Fruit fly (Drosophila melanogaster) whole organism, embryonic: Measurements from ENCODE around the gene pps.

Experiments
- Adf1 ChIP-seq: fragments of 200-800 bp; sonication (Bioruptor generic); IDR thresholded peaks from 2 replicates; pipeline ENCODE4 v1.3.6; 2022; ENCODE audit warnings: missing biosample characterization, missing genetic modification characterization
- CG10274 ChIP-seq: fragments of 200-800 bp; sonication (Bioruptor generic); optimal IDR thresholded peaks from 3 replicates; lab custom pipeline; 2017; ENCODE audit warnings: missing biosample characterization, mild to moderate bottlenecking, missing genetic modification characterization
- CG10979 ChIP-seq: fragments of 200-800 bp; sonication (Bioruptor generic); optimal IDR thresholded peaks from 2 replicates; lab custom pipeline; 2018; ENCODE audit warnings: missing biosample characterization, mild to moderate bottlenecking, missing genetic modification characterization, moderate library complexity
- CG11456 ChIP-seq: fragments of 200-800 bp; sonication (Bioruptor generic); IDR thresholded peaks from 3 replicates; pipeline ENCODE4 v1.3.6; 2022; ENCODE audit warnings: missing biosample characterization, missing genetic modification characterization
- CG12391 ChIP-seq: fragments of 200-800 bp; sonication (Bioruptor generic); optimal IDR thresholded peaks from 3 replicates; lab custom pipeline; 2018; ENCODE audit warnings: missing biosample characterization, mild to moderate bottlenecking, missing genetic modification characterization, moderate library complexity
- CG12769 ChIP-seq: fragments of 200-800 bp; sonication (Bioruptor generic); optimal IDR thresholded peaks from 2 replicates; lab custom pipeline; 2019; ENCODE audit warnings: missing biosample characterization, mild to moderate bottlenecking, missing genetic modification characterization, moderate library complexity
- CG13424 ChIP-seq: fragments of 200-800 bp; sonication (Bioruptor generic); optimal IDR thresholded peaks from 2 replicates; lab custom pipeline; 2019; ENCODE audit warnings: missing biosample characterization, mild to moderate bottlenecking, missing genetic modification characterization, moderate library complexity
- CG13624 ChIP-seq: fragments of 200-800 bp; sonication (Bioruptor generic); optimal IDR thresholded peaks from 2 replicates; lab custom pipeline; 2016; ENCODE audit warnings: missing biosample characterization, missing genetic modification characterization
- CG15073 ChIP-seq: fragments of 200-800 bp; sonication (Bioruptor generic); optimal IDR thresholded peaks from 2 replicates; lab custom pipeline; 2016; ENCODE audit warnings: missing biosample characterization, missing genetic modification characterization
- CG15696 ChIP-seq: fragments of 200-800 bp; sonication (Bioruptor generic); optimal IDR thresholded peaks from 2 replicates; lab custom pipeline; 2019; ENCODE audit warnings: missing biosample characterization, mild to moderate bottlenecking, missing genetic modification characterization, moderate library complexity
- CG17328 ChIP-seq: fragments of 200-800 bp; sonication (Bioruptor generic); IDR thresholded peaks from 2 replicates; pipeline ENCODE4 v1.3.6; 2022; ENCODE audit warnings: missing biosample characterization, missing genetic modification characterization
- CG18764 ChIP-seq: fragments of 200-800 bp; sonication (Bioruptor generic); optimal IDR thresholded peaks from 3 replicates; lab custom pipeline; 2016; ENCODE audit warnings: missing biosample characterization, missing genetic modification characterization
- CG2116 ChIP-seq: fragments of 200-800 bp; sonication (Bioruptor generic); optimal IDR thresholded peaks from 3 replicates; lab custom pipeline; 2018; ENCODE audit warnings: missing biosample characterization, mild to moderate bottlenecking, missing genetic modification characterization
- CG2202 ChIP-seq: fragments of 200-800 bp; sonication (Bioruptor generic); optimal IDR thresholded peaks from 2 replicates; lab custom pipeline; 2018; ENCODE audit warnings: missing biosample characterization, mild to moderate bottlenecking, missing genetic modification characterization
- CG30020 ChIP-seq: fragments of 200-800 bp; optimal IDR thresholded peaks from 2 replicates; lab custom pipeline; 2019; ENCODE audit warnings: missing biosample characterization, mild to moderate bottlenecking, missing genetic modification characterization, moderate library complexity
- CG3163 ChIP-seq: fragments of 200-800 bp; sonication (Bioruptor generic); optimal IDR thresholded peaks from 3 replicates; lab custom pipeline; 2016; ENCODE audit warnings: missing biosample characterization, missing genetic modification characterization
- CG32532 ChIP-seq: fragments of 200-800 bp; sonication (Bioruptor generic); IDR thresholded peaks from 2 replicates; pipeline ENCODE4 v1.3.6; 2022; ENCODE audit warnings: missing biosample characterization, missing genetic modification characterization
- CG33213 ChIP-seq: fragments of 200-800 bp; sonication (Bioruptor generic); optimal IDR thresholded peaks from 3 replicates; lab custom pipeline; 2016; ENCODE audit warnings: missing biosample characterization, missing genetic modification characterization
- CG42726 ChIP-seq: fragments of 200-800 bp; sonication (Bioruptor generic); IDR thresholded peaks from 2 replicates; pipeline ENCODE4 v1.3.6; 2022; ENCODE audit warnings: missing biosample characterization, missing genetic modification characterization; ENCODE audit not compliant: partially characterized antibody
- CG7357 ChIP-seq: fragments of 200-800 bp; sonication (Bioruptor generic); IDR thresholded peaks from 3 replicates; pipeline ENCODE4 v1.3.6; 2022; ENCODE audit warnings: missing biosample characterization, missing genetic modification characterization
- CG7963 ChIP-seq: fragments of 200-800 bp; sonication (Bioruptor generic); IDR thresholded peaks from 3 replicates; pipeline ENCODE4 v1.3.6; 2022; ENCODE audit warnings: missing biosample characterization, missing genetic modification characterization; ENCODE audit not compliant: partially characterized antibody
- CG8478 ChIP-seq: fragments of >200 bp; optimal IDR thresholded peaks from 2 replicates; lab custom pipeline; 2018
- CG9727 ChIP-seq: fragments of 200-800 bp; sonication (Bioruptor generic); optimal IDR thresholded peaks from 3 replicates; lab custom pipeline; 2017; ENCODE audit warnings: missing biosample characterization, mild to moderate bottlenecking, missing genetic modification characterization
- Camta ChIP-seq: fragments of 200-800 bp; sonication (Bioruptor generic); optimal IDR thresholded peaks from 2 replicates; lab custom pipeline; 2016; ENCODE audit warnings: missing biosample characterization, missing genetic modification characterization
- CoRest ChIP-seq: fragments of 200-800 bp; sonication (Bioruptor generic); optimal IDR thresholded peaks from 3 replicates; lab custom pipeline; 2018; ENCODE audit warnings: missing biosample characterization, mild to moderate bottlenecking, missing genetic modification characterization, moderate library complexity
- Deaf1 ChIP-seq: fragments of 200-800 bp; optimal IDR thresholded peaks from 3 replicates; lab custom pipeline; 2019; ENCODE audit warnings: missing biosample characterization, mild to moderate bottlenecking, missing genetic modification characterization, moderate library complexity
- Dip2 ChIP-seq: fragments of 200-800 bp; sonication (Bioruptor generic); IDR thresholded peaks from 2 replicates; pipeline ENCODE4 v1.3.6; 2022; ENCODE audit warnings: missing biosample characterization, missing genetic modification characterization
- Dip3 ChIP-seq: fragments of 200-800 bp; sonication (Bioruptor generic); optimal IDR thresholded peaks from 3 replicates; lab custom pipeline; 2016; ENCODE audit warnings: missing biosample characterization, missing genetic modification characterization
- E2f2 ChIP-seq: fragments of 200-800 bp; sonication (Bioruptor generic); IDR thresholded peaks from 2 replicates; pipeline ENCODE4 v1.3.6; 2022; ENCODE audit warnings: missing biosample characterization, missing genetic modification characterization
- HLH3B ChIP-seq: fragments of 200-800 bp; sonication (Bioruptor generic); IDR thresholded peaks from 2 replicates; pipeline ENCODE4 v1.3.6; 2022; ENCODE audit warnings: missing biosample characterization, missing genetic modification characterization
- HLH4C ChIP-seq: fragments of 200-800 bp; sonication (Bioruptor generic); IDR thresholded peaks from 3 replicates; pipeline ENCODE4 v1.3.6; 2022; ENCODE audit warnings: missing biosample characterization, missing genetic modification characterization; ENCODE audit not compliant: partially characterized antibody
- Hmr ChIP-seq: fragments of 200-800 bp; sonication (Bioruptor generic); optimal IDR thresholded peaks from 3 replicates; lab custom pipeline; 2017; ENCODE audit warnings: mild to moderate bottlenecking, missing biosample characterization, missing genetic modification reagents, missing genetic modification characterization
- Hr78 ChIP-seq, 2 experiments: fragments of 200-800 bp in 1 of 2; fragments of >200 bp in 1 of 2; sonication (Bioruptor generic) in 1 of 2; optimal IDR thresholded peaks; 2 replicates each; lab custom pipeline; 2017 to 2019; ENCODE audit warnings: missing biosample characterization in 2 of 2, missing genetic modification characterization in 2 of 2, mild to moderate bottlenecking in 1 of 2, moderate library complexity in 1 of 2
- NFAT ChIP-seq: fragments of 200-800 bp; sonication (Bioruptor generic); IDR thresholded peaks from 2 replicates; pipeline ENCODE4 v1.3.6; 2022; ENCODE audit warnings: missing biosample characterization, missing genetic modification characterization
- Trl ChIP-seq, 3 experiments: fragments of >200 bp in 2 of 3; fragments of 200-800 bp in 1 of 3; sonication (Bioruptor generic) in 1 of 3; optimal IDR thresholded peaks; 2 replicates in 1 of 3; 3 replicates in 2 of 3; lab custom pipeline; 2016 to 2017; ENCODE audit warnings: missing biosample characterization in 1 of 3, missing genetic modification characterization in 1 of 3
- Xrp1 ChIP-seq: fragments of 200-800 bp; sonication (Bioruptor generic); IDR thresholded peaks from 2 replicates; pipeline ENCODE4 v1.3.6; 2022; ENCODE audit warnings: missing biosample characterization, missing genetic modification characterization
- YL-1 ChIP-seq: fragments of 200-800 bp; sonication (Bioruptor generic); optimal IDR thresholded peaks from 3 replicates; lab custom pipeline; 2017; ENCODE audit warnings: missing biosample characterization, mild to moderate bottlenecking, missing genetic modification characterization
- bcd ChIP-seq: fragments of 200-800 bp; sonication (Bioruptor generic); optimal IDR thresholded peaks from 2 replicates; lab custom pipeline; 2017; ENCODE audit warnings: missing biosample characterization, mild to moderate bottlenecking, missing genetic modification characterization
- corto ChIP-seq: fragments of 200-800 bp; sonication (Bioruptor generic); optimal IDR thresholded peaks from 2 replicates; lab custom pipeline; 2016; ENCODE audit warnings: missing biosample characterization, mild to moderate bottlenecking, missing genetic modification characterization, moderate library complexity
- crp ChIP-seq, 2 experiments: fragments of 200-800 bp; sonication (Bioruptor generic); optimal IDR thresholded peaks; 2 replicates in 1 of 2; 3 replicates in 1 of 2; lab custom pipeline; 2017; ENCODE audit warnings: missing biosample characterization in 2 of 2, missing genetic modification characterization in 2 of 2, mild to moderate bottlenecking in 1 of 2, moderate library complexity in 1 of 2
- eve ChIP-seq, 2 experiments: fragments of >200 bp; optimal IDR thresholded peaks; 2 replicates each; lab custom pipeline; 2017; ENCODE audit warnings: missing biosample characterization in 2 of 2, missing genetic modification characterization in 2 of 2
- gro ChIP-seq: fragments of 200-800 bp; sonication (Bioruptor generic); optimal IDR thresholded peaks from 2 replicates; lab custom pipeline; 2016; ENCODE audit warnings: missing biosample characterization, missing genetic modification characterization
- gsb ChIP-seq: fragments of 200-800 bp; sonication (Bioruptor generic); IDR thresholded peaks from 2 replicates; pipeline ENCODE4 v1.3.6; 2022; ENCODE audit warnings: missing biosample characterization, missing genetic modification characterization
- hkb ChIP-seq, 2 experiments: fragments of 200-800 bp in 1 of 2; fragments of >200 bp in 1 of 2; sonication (Bioruptor generic) in 1 of 2; IDR thresholded peaks in 1 of 2; optimal IDR thresholded peaks in 1 of 2; 2 replicates each; pipeline versions ENCODE4 v1.3.6 to Lab custom; 2017 to 2022; ENCODE audit warnings: missing biosample characterization in 1 of 2, missing genetic modification characterization in 1 of 2
- lbe ChIP-seq: fragments of 200-800 bp; sonication (Bioruptor generic); optimal IDR thresholded peaks from 2 replicates; lab custom pipeline; 2016; ENCODE audit warnings: missing biosample characterization, mild to moderate bottlenecking, missing genetic modification characterization
- mam ChIP-seq: fragments of 200-800 bp; sonication (Bioruptor generic); optimal IDR thresholded peaks from 3 replicates; lab custom pipeline; 2016; ENCODE audit warnings: missing biosample characterization, missing genetic modification characterization
- peb ChIP-seq: fragments of 200-800 bp; sonication (Bioruptor generic); IDR thresholded peaks from 2 replicates; pipeline ENCODE4 v1.3.6; 2022; ENCODE audit warnings: missing biosample characterization, missing genetic modification characterization
- repo ChIP-seq: fragments of 200-800 bp; sonication (Bioruptor generic); optimal IDR thresholded peaks from 2 replicates; lab custom pipeline; 2016; ENCODE audit warnings: missing biosample characterization, missing genetic modification characterization
- slp2 ChIP-seq: fragments of 200-800 bp; sonication (Bioruptor generic); optimal IDR thresholded peaks from 2 replicates; lab custom pipeline; 2016; ENCODE audit warnings: missing biosample characterization, missing genetic modification characterization
- twi ChIP-seq: fragments of 200-800 bp; optimal IDR thresholded peaks from 2 replicates; lab custom pipeline; 2019; ENCODE audit warnings: missing biosample characterization, mild to moderate bottlenecking, missing genetic modification characterization, moderate library complexity

The pps gene

DNA sequence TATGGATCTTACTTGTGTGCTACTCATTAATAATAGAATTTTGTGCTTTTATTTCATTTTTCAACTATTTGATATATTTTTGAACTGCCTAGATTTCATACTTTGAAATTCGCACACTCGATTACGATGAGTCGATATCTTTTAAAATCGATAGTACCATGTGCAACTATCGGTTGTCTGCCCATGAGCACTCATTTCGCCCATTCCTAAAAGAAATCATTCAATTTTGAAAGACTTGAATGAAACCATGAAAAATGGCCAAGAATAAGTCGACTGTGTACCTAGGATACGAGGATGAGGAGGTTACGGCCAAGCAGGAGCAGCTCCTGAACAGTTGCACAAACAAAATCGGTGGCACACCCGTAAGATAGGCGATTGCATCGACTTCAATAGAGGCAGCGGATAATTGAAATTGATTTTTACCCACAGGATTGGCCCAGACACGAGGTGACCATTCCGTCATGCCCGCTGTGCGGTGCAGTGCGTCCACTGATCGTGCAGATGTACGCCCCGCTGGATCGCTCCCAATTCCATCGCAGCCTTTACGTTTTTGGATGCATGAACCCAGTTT lies 42.8 kb downstream of the pps start, which contains the start of gene trus:
TSS of gene trus (plus strand) at position 204 of the 571 bp plus-strand sequence.
- TF ChIP-seq gro (GFP tag; lab: Kevin White, UChicago) (no peak), CG15073 (GFP tag; lab: Kevin White, UChicago) (no peak), E2f2 (GFP tag; lab: Robert Waterston, UW) (peak; percentile 91), CG42726 (GFP tag; lab: Robert Waterston, UW) (peak; percentile 46; the same call in 1 of the 2 replicates), Deaf1 (tag; lab: Kevin White, UChicago) (no peak), Hmr (no peak), eve (GFP tag; optimal IDR thresholded peaks at IDR 0.05; lab: Kevin White, UChicago) (no peak), Trl (optimal IDR thresholded peaks at IDR 0.05; lab: Kevin White, UChicago) (no peak), Trl (GFP tag; optimal IDR thresholded peaks at IDR 0.05; lab: Kevin White, UChicago) (no peak), CG17328 (GFP tag; lab: Robert Waterston, UW) (no peak), lbe (no peak), repo (GFP tag; lab: Kevin White, UChicago) (no peak), CG7963 (GFP tag; lab: Robert Waterston, UW) (peak; percentile 62; the same call in 2 of the 3 replicates), HLH4C (peak; percentile 87), gsb (GFP tag; lab: Robert Waterston, UW) (no peak), corto (no peak), crp (GFP tag; optimal IDR thresholded peaks at IDR 0.05; lab: Kevin White, UChicago) (peak in 1 of 2 experiments; percentile 42), CoRest (tag; lab: Kevin White, UChicago) (no peak), CG15696 (tag; lab: Kevin White, UChicago) (no peak), CG12769 (no peak), CG8478 (lab: Kevin White, UChicago) (no peak), CG10274 (GFP tag; lab: Kevin White, UChicago) (no peak), CG7357 (no peak), CG12391 (tag; lab: Kevin White, UChicago) (no peak), hkb (optimal IDR thresholded peaks at IDR 0.05; lab: Kevin White, UChicago) (no peak), hkb (GFP tag; IDR thresholded peaks at IDR 0.05; lab: Robert Waterston, UW) (no peak), CG2202 (tag; lab: Kevin White, UChicago) (no peak), Xrp1 (GFP tag; lab: Robert Waterston, UW) (no peak), slp2 (GFP tag; lab: Kevin White, UChicago) (no peak), HLH3B (GFP tag; lab: Robert Waterston, UW) (no peak), mam (GFP tag; lab: Kevin White, UChicago) (no peak), CG30020 (tag; lab: Kevin White, UChicago) (no peak), Camta (no peak), CG13424 (tag; lab: Kevin White, UChicago) (no peak), CG2116 (peak; percentile 79), bcd (no peak), Dip3 (GFP tag; lab: Kevin White, UChicago) (no peak), CG11456 (GFP tag; lab: Robert Waterston, UW) (no peak), Dip2 (GFP tag; lab: Robert Waterston, UW) (no peak), CG10979 (tag; lab: Kevin White, UChicago) (no peak), NFAT (no peak), CG13624 (GFP tag; lab: Kevin White, UChicago) (no peak), CG33213 (GFP tag; lab: Kevin White, UChicago) (no peak), YL-1 (GFP tag; lab: Kevin White, UChicago) (peak; percentile 55), Adf1 (GFP tag; lab: Robert Waterston, UW) (no peak), CG18764 (GFP tag; lab: Kevin White, UChicago) (no peak), Hr78 (GFP tag; optimal IDR thresholded peaks at IDR 0.05; lab: Kevin White, UChicago) (no peak), twi (tag; lab: Kevin White, UChicago) (no peak), CG9727 (no peak), peb (GFP tag; lab: Robert Waterston, UW) (no peak), CG32532 (GFP tag; lab: Robert Waterston, UW) (no peak), CG3163 (GFP tag; lab: Kevin White, UChicago) (no peak)
